Fruit fly (Drosophila melanogaster) whole organism, wandering third instar larva: ENCODE measurements around the gene ZnT77C.

ENCODE experiments used
- Abd-B ChIP-seq: fragments of >200 bp; optimal IDR thresholded peaks from 2 replicates; lab custom pipeline; 2017; ENCODE audit warnings: missing biosample characterization, missing genetic modification characterization
- CG32264 ChIP-seq: fragments of 200-800 bp; sonication (Bioruptor generic); optimal IDR thresholded peaks from 2 replicates; lab custom pipeline; 2016; ENCODE audit warnings: missing biosample characterization, missing genetic modification characterization
- CG9705 ChIP-seq: fragments of 200-800 bp; sonication (Bioruptor generic); optimal IDR thresholded peaks from 2 replicates; lab custom pipeline; 2018; ENCODE audit warnings: missing biosample characterization, mild to moderate bottlenecking, missing genetic modification characterization
- CrebA ChIP-seq: fragments of 200-800 bp; sonication (Bioruptor generic); optimal IDR thresholded peaks from 2 replicates; lab custom pipeline; 2016; ENCODE audit warnings: missing biosample characterization, mild to moderate bottlenecking, missing genetic modification characterization, borderline replicate concordance
- Dfd ChIP-seq: fragments of >200 bp; optimal IDR thresholded peaks from 2 replicates; lab custom pipeline; 2017; ENCODE audit warnings: missing biosample characterization, missing genetic modification characterization
- Dif ChIP-seq: fragments of 200-275, 200-300 bp; sonication (Bioruptor generic); optimal IDR thresholded peaks from 2 replicates; lab custom pipeline; 2018; ENCODE audit warnings: missing biosample characterization, missing genetic modification characterization; ENCODE audit not compliant: partially characterized antibody
- GATAd ChIP-seq: sonication (Bioruptor generic); optimal IDR thresholded peaks from 2 replicates; lab custom pipeline; 2016; ENCODE audit warnings: missing biosample characterization, missing genetic modification characterization
- HLH106 ChIP-seq: fragments of 200-800 bp; optimal IDR thresholded peaks from 3 replicates; lab custom pipeline; 2019; ENCODE audit warnings: missing biosample characterization, mild to moderate bottlenecking, missing genetic modification characterization, moderate library complexity
- Hnf4 ChIP-seq: fragments of 200-800 bp; sonication (Bioruptor generic); optimal IDR thresholded peaks from 2 replicates; lab custom pipeline; 2016; ENCODE audit warnings: missing biosample characterization, mild to moderate bottlenecking, missing genetic modification characterization
- Hr78 ChIP-seq: fragments of >200 bp; optimal IDR thresholded peaks from 2 replicates; lab custom pipeline; 2017; ENCODE audit warnings: missing biosample characterization, missing genetic modification characterization
- Hr83 ChIP-seq: fragments of 200-300 bp; sonication (Bioruptor generic); optimal IDR thresholded peaks from 2 replicates; lab custom pipeline; 2016; ENCODE audit warnings: missing biosample characterization, mild to moderate bottlenecking, missing genetic modification characterization, moderate library complexity; ENCODE audit not compliant: poor library complexity, severe bottlenecking
- Jra ChIP-seq: sonication (Bioruptor generic); optimal IDR thresholded peaks from 2 replicates; lab custom pipeline; 2016; ENCODE audit warnings: missing biosample characterization, missing genetic modification characterization
- Mio ChIP-seq: sonication (Bioruptor generic); optimal IDR thresholded peaks from 2 replicates; lab custom pipeline; 2016; ENCODE audit warnings: missing biosample characterization, missing genetic modification characterization
- Myc ChIP-seq: fragments of >200 bp; optimal IDR thresholded peaks from 2 replicates; lab custom pipeline; 2017
- N ChIP-seq: fragments of >200 bp; optimal IDR thresholded peaks from 2 replicates; lab custom pipeline; 2018; ENCODE audit warnings: missing biosample characterization, missing external identifiers, missing genetic modification characterization
- OdsH ChIP-seq: fragments of 200-800 bp; sonication (Bioruptor generic); optimal IDR thresholded peaks from 2 replicates; lab custom pipeline; 2016; ENCODE audit warnings: missing biosample characterization, mild to moderate bottlenecking, missing genetic modification characterization
- Rel ChIP-seq, 2 experiments: fragments of 200-800 bp; sonication (Bioruptor generic) in 1 of 2; optimal IDR thresholded peaks; 2 replicates in 1 of 2; 3 replicates in 1 of 2; lab custom pipeline; 2016 to 2019; ENCODE audit warnings: mild to moderate bottlenecking in 2 of 2, missing biosample characterization in 2 of 2, missing genetic modification characterization in 2 of 2, moderate library complexity in 1 of 2
- Sp1 ChIP-seq: fragments of 200-800 bp; sonication (Bioruptor generic); optimal IDR thresholded peaks from 3 replicates; lab custom pipeline; 2019; ENCODE audit warnings: missing biosample characterization, mild to moderate bottlenecking, missing genetic modification characterization, moderate library complexity
- Vsx2 ChIP-seq: fragments of 200-300, 225-300 bp; sonication (Bioruptor generic); optimal IDR thresholded peaks from 2 replicates; lab custom pipeline; 2018; ENCODE audit warnings: missing biosample characterization, missing genetic modification characterization; ENCODE audit not compliant: partially characterized antibody
- br ChIP-seq: fragments of 200-800 bp; sonication (Bioruptor generic); optimal IDR thresholded peaks from 2 replicates; lab custom pipeline; 2016; ENCODE audit warnings: missing biosample characterization, missing genetic modification characterization
- brk ChIP-seq: fragments of 200-800 bp; sonication (Bioruptor generic); optimal IDR thresholded peaks from 2 replicates; lab custom pipeline; 2016; ENCODE audit warnings: missing biosample characterization, mild to moderate bottlenecking, missing genetic modification characterization
- dl ChIP-seq, 2 experiments: fragments of 175-275, 200-275 bp in 1 of 2; fragments of 200-275 bp in 1 of 2; sonication (Bioruptor generic); optimal IDR thresholded peaks; lab custom pipeline; 2018; ENCODE audit warnings: mild to moderate bottlenecking in 2 of 2, missing biosample characterization in 2 of 2, missing genetic modification characterization in 2 of 2, moderate library complexity in 2 of 2; ENCODE audit not compliant: partially characterized antibody in 2 of 2, insufficient read depth in 1 of 2
- dmrt93B ChIP-seq: fragments of 200-800 bp; sonication (Bioruptor generic); optimal IDR thresholded peaks from 2 replicates; lab custom pipeline; 2018; ENCODE audit warnings: missing biosample characterization, mild to moderate bottlenecking, missing genetic modification characterization
- dsf ChIP-seq: sonication (Bioruptor generic); optimal IDR thresholded peaks from 2 replicates; lab custom pipeline; 2016; ENCODE audit warnings: missing biosample characterization, missing genetic modification characterization, borderline replicate concordance
- ey ChIP-seq: fragments of 200-800 bp; sonication (Bioruptor generic); optimal IDR thresholded peaks from 2 replicates; lab custom pipeline; 2016; ENCODE audit warnings: missing biosample characterization, missing genetic modification characterization
- foxo ChIP-seq, 2 experiments: fragments of 200-800 bp; sonication (Bioruptor generic); optimal IDR thresholded peaks; 2 replicates in 1 of 2; 3 replicates in 1 of 2; lab custom pipeline; 2016 to 2017; ENCODE audit warnings: missing biosample characterization in 2 of 2, missing genetic modification characterization in 2 of 2
- fru ChIP-seq: fragments of 200-800 bp; sonication (Bioruptor generic); optimal IDR thresholded peaks from 3 replicates; lab custom pipeline; 2016; ENCODE audit warnings: missing biosample characterization, mild to moderate bottlenecking, missing genetic modification characterization
- h ChIP-seq: fragments of 200-800 bp; sonication (Bioruptor generic); optimal IDR thresholded peaks from 3 replicates; lab custom pipeline; 2016; ENCODE audit warnings: missing biosample characterization, mild to moderate bottlenecking, missing genetic modification characterization
- jim ChIP-seq: fragments of 175-275, 200-325 bp; sonication (Bioruptor generic); optimal IDR thresholded peaks from 2 replicates; lab custom pipeline; 2016; ENCODE audit warnings: missing biosample characterization, mild to moderate bottlenecking, missing genetic modification characterization
- lola ChIP-seq: fragments of >200 bp; optimal IDR thresholded peaks from 2 replicates; lab custom pipeline; 2017; ENCODE audit warnings: missing biosample characterization, missing genetic modification characterization
- pan ChIP-seq: fragments of >200 bp; optimal IDR thresholded peaks from 2 replicates; lab custom pipeline; 2017
- psq ChIP-seq: fragments of 200-800 bp; sonication (Bioruptor generic); optimal IDR thresholded peaks from 3 replicates; lab custom pipeline; 2017; ENCODE audit warnings: missing biosample characterization, mild to moderate bottlenecking, missing genetic modification characterization, moderate library complexity
- rgr ChIP-seq: fragments of 200-800 bp; sonication (Bioruptor generic); optimal IDR thresholded peaks from 3 replicates; lab custom pipeline; 2016; ENCODE audit warnings: missing biosample characterization, mild to moderate bottlenecking, missing genetic modification characterization
- sage ChIP-seq: fragments of 200-800 bp; sonication (Bioruptor generic); optimal IDR thresholded peaks from 2 replicates; lab custom pipeline; 2016; ENCODE audit warnings: missing biosample characterization, mild to moderate bottlenecking, missing genetic modification characterization
- sv ChIP-seq: fragments of 200-800 bp; sonication (Bioruptor generic); optimal IDR thresholded peaks from 3 replicates; lab custom pipeline; 2016; ENCODE audit warnings: missing biosample characterization, missing genetic modification characterization
- tai ChIP-seq: sonication (Bioruptor generic); optimal IDR thresholded peaks from 2 replicates; lab custom pipeline; 2016; ENCODE audit warnings: missing biosample characterization, missing genetic modification characterization
- usp ChIP-seq: fragments of >200 bp; optimal IDR thresholded peaks from 2 replicates; lab custom pipeline; 2017; ENCODE audit warnings: missing biosample characterization, missing genetic modification characterization
- woc ChIP-seq: sonication (Bioruptor generic); optimal IDR thresholded peaks from 2 replicates; lab custom pipeline; 2016; ENCODE audit warnings: missing biosample characterization, mild to moderate bottlenecking, missing genetic modification characterization

The ZnT77C gene

dm6 chr3L:20517897-20518804 lies 23.4 kb upstream of the ZnT77C start:
- peak; percentile 100 for TF ChIP-seq psq
- no peak for TF ChIP-seq dl (GFP tag; optimal IDR thresholded peaks at IDR 0.05; lab: Kevin White, UChicago; ENCODE audit: insufficient read depth in 1 of 2, partially characterized antibody in 2 of 2)
- TF ChIP-seq N: no peak
- no peak for TF ChIP-seq lola (GFP tag; lab: Kevin White, UChicago)
- TF ChIP-seq foxo (GFP tag; optimal IDR thresholded peaks at IDR 0.05; lab: Kevin White, UChicago): peak; percentile 56 to 60
- no peak for TF ChIP-seq usp (GFP tag; lab: Kevin White, UChicago)
- peak; percentile 41 for TF ChIP-seq tai
- no peak for TF ChIP-seq CrebA
- peak; percentile 78 for TF ChIP-seq fru
- peak; percentile 11 for TF ChIP-seq Mio
- TF ChIP-seq rgr (GFP tag; lab: Kevin White, UChicago): peak; percentile 54
- peak; percentile 35 for TF ChIP-seq Sp1 (GFP tag; lab: Kevin White, UChicago)
- no peak for TF ChIP-seq sage
- no peak for TF ChIP-seq CG32264 (GFP tag; lab: Kevin White, UChicago)
- no peak for TF ChIP-seq pan
- TF ChIP-seq dmrt93B (GFP tag; lab: Kevin White, UChicago): peak; percentile 8
- TF ChIP-seq jim (GFP tag; lab: Kevin White, UChicago): peak; percentile 82
- peak; percentile 24 for TF ChIP-seq Hnf4 (GFP tag; lab: Kevin White, UChicago)
- no peak for TF ChIP-seq Myc (lab: Kevin White, UChicago)
- TF ChIP-seq Rel (GFP tag; optimal IDR thresholded peaks at IDR 0.05; lab: Kevin White, UChicago): no peak
- peak; percentile 85 for TF ChIP-seq Rel (tag; optimal IDR thresholded peaks at IDR 0.05; lab: Kevin White, UChicago)
- no peak for TF ChIP-seq sv (GFP tag; lab: Kevin White, UChicago)
- peak; percentile 11 for TF ChIP-seq woc (GFP tag; lab: Kevin White, UChicago)
- TF ChIP-seq br: peak; percentile 39
- no peak for TF ChIP-seq Hr78 (GFP tag; lab: Kevin White, UChicago)
- TF ChIP-seq Jra (GFP tag; lab: Kevin White, UChicago): no peak
- TF ChIP-seq Dif (GFP tag; lab: Kevin White, UChicago): peak; percentile 36
- TF ChIP-seq Vsx2 (GFP tag; lab: Kevin White, UChicago): no peak
- no peak for TF ChIP-seq dsf (GFP tag; lab: Kevin White, UChicago)
- no peak for TF ChIP-seq brk
- peak; percentile 67 for TF ChIP-seq ey (GFP tag; lab: Kevin White, UChicago)
- peak; percentile 49 for TF ChIP-seq HLH106 (tag; lab: Kevin White, UChicago)
- TF ChIP-seq Dfd (GFP tag; lab: Kevin White, UChicago): no peak
- peak; percentile 52 for TF ChIP-seq OdsH (GFP tag; lab: Kevin White, UChicago)
- peak; percentile 32 for TF ChIP-seq h
- TF ChIP-seq Abd-B (GFP tag; lab: Kevin White, UChicago): no peak
- TF ChIP-seq CG9705 (GFP tag; lab: Kevin White, UChicago): no peak
- no peak for TF ChIP-seq GATAd (GFP tag; lab: Kevin White, UChicago)
- TF ChIP-seq Hr83 (GFP tag; lab: Kevin White, UChicago): peak; percentile 13

dm6 chr3L:20517179-20517834 lies 22.6 kb upstream of the ZnT77C start:
- TF ChIP-seq Vsx2 (GFP tag; lab: Kevin White, UChicago): no peak
- no peak for TF ChIP-seq fru
- TF ChIP-seq brk: no peak
- TF ChIP-seq sage: no peak
- TF ChIP-seq foxo (GFP tag; optimal IDR thresholded peaks at IDR 0.05; lab: Kevin White, UChicago): no peak
- TF ChIP-seq Hnf4 (GFP tag; lab: Kevin White, UChicago): peak; percentile 11
- TF ChIP-seq br: no peak
- TF ChIP-seq Rel (GFP tag; optimal IDR thresholded peaks at IDR 0.05; lab: Kevin White, UChicago): no peak
- TF ChIP-seq Rel (tag; optimal IDR thresholded peaks at IDR 0.05; lab: Kevin White, UChicago): peak; percentile 84
- TF ChIP-seq psq: peak; percentile 86
- TF ChIP-seq Myc (lab: Kevin White, UChicago): no peak
- TF ChIP-seq ey (GFP tag; lab: Kevin White, UChicago): no peak
- TF ChIP-seq Sp1 (GFP tag; lab: Kevin White, UChicago): no peak
- TF ChIP-seq jim (GFP tag; lab: Kevin White, UChicago): no peak
- no peak for TF ChIP-seq Mio
- no peak for TF ChIP-seq Dfd (GFP tag; lab: Kevin White, UChicago)
- peak in 1 of 2 experiments; percentile 77 for TF ChIP-seq dl (GFP tag; optimal IDR thresholded peaks at IDR 0.05; lab: Kevin White, UChicago; ENCODE audit: insufficient read depth in 1 of 2, partially characterized antibody in 2 of 2)
- TF ChIP-seq Dif (GFP tag; lab: Kevin White, UChicago): peak; percentile 37
- no peak for TF ChIP-seq OdsH (GFP tag; lab: Kevin White, UChicago)
- TF ChIP-seq HLH106 (tag; lab: Kevin White, UChicago): no peak
- peak; percentile 46 for TF ChIP-seq CrebA
- peak; percentile 90 for TF ChIP-seq Jra (GFP tag; lab: Kevin White, UChicago)
- no peak for TF ChIP-seq dsf (GFP tag; lab: Kevin White, UChicago)
- peak; percentile 83 for TF ChIP-seq Hr83 (GFP tag; lab: Kevin White, UChicago)
- TF ChIP-seq h: no peak
